Worm (Caenorhabditis elegans) whole organism, L2 larva: ENCODE results near the gene ugtp-1.

Experiments used
- C34F6.9 ChIP-seq: fragments of 150-350 bp; optimal IDR thresholded peaks from 2 replicates; lab custom pipeline; 2014; ENCODE audit warnings: missing biosample characterization, missing genetic modification characterization
- F13H6.1 ChIP-seq: sonication (generic microtip); optimal IDR thresholded peaks from 2 replicates; lab custom pipeline; 2016; ENCODE audit warnings: missing genetic modification characterization, missing compliant biosample characterization
- Y55F3AM.14 ChIP-seq: fragments of 200-800 bp; sonication (Bioruptor generic); optimal IDR thresholded peaks from 2 replicates; lab custom pipeline; 2018; ENCODE audit warnings: mild to moderate bottlenecking, missing genetic modification characterization, missing compliant biosample characterization
- ZK546.5 ChIP-seq: sonication (generic microtip); optimal IDR thresholded peaks from 2 replicates; lab custom pipeline; 2017; ENCODE audit warnings: missing biosample characterization, missing genetic modification characterization
- alr-1 ChIP-seq: fragments of 150-350 bp; optimal IDR thresholded peaks from 2 replicates; lab custom pipeline; 2014; ENCODE audit warnings: missing biosample characterization, missing genetic modification characterization
- aly-2 ChIP-seq: fragments of 150-350 bp; optimal IDR thresholded peaks from 2 replicates; lab custom pipeline; 2014; ENCODE audit warnings: missing biosample characterization, missing genetic modification characterization
- ama-1 ChIP-seq: fragments of 150-350 bp; optimal IDR thresholded peaks from 2 replicates; lab custom pipeline; 2018; ENCODE audit warnings: inconsistent platforms
- blmp-1 ChIP-seq: sonication (generic microtip); optimal IDR thresholded peaks from 2 replicates; lab custom pipeline; 2017; ENCODE audit warnings: missing genetic modification characterization, mild to moderate bottlenecking, missing compliant biosample characterization, antibody characterized with exemption, moderate library complexity; ENCODE audit not compliant: insufficient read depth
- ceh-16 ChIP-seq: fragments of 150-350 bp; optimal IDR thresholded peaks from 2 replicates; lab custom pipeline; 2014; ENCODE audit warnings: missing biosample characterization, missing genetic modification characterization
- ceh-82 ChIP-seq: fragments of 150-350 bp; optimal IDR thresholded peaks from 2 replicates; lab custom pipeline; 2014; ENCODE audit warnings: missing biosample characterization, missing genetic modification characterization
- crh-2 ChIP-seq: sonication (generic microtip); optimal IDR thresholded peaks from 2 replicates; lab custom pipeline; 2017; ENCODE audit warnings: missing biosample characterization, missing genetic modification characterization
- dmd-4 ChIP-seq: sonication (generic microtip); optimal IDR thresholded peaks from 2 replicates; lab custom pipeline; 2017; ENCODE audit warnings: missing biosample characterization, missing genetic modification characterization
- egl-27 ChIP-seq: sonication (generic microtip); optimal IDR thresholded peaks from 3 replicates; lab custom pipeline; 2017; ENCODE audit warnings: missing biosample characterization, missing genetic modification reagents, missing genetic modification characterization
- elt-1 ChIP-seq: fragments of 150-350 bp; optimal IDR thresholded peaks from 2 replicates; lab custom pipeline; 2014; ENCODE audit warnings: missing biosample characterization, missing genetic modification characterization
- elt-3 ChIP-seq: sonication (generic microtip); optimal IDR thresholded peaks from 2 replicates; lab custom pipeline; 2017; ENCODE audit warnings: missing biosample characterization, missing genetic modification characterization
- fos-1 ChIP-seq: fragments of 150-350 bp; optimal IDR thresholded peaks from 2 replicates; lab custom pipeline; 2014; ENCODE audit warnings: missing biosample characterization, missing genetic modification characterization
- gmeb-1 ChIP-seq: fragments of 150-350 bp; optimal IDR thresholded peaks from 2 replicates; lab custom pipeline; 2014; ENCODE audit warnings: missing biosample characterization, missing genetic modification characterization
- lin-11 ChIP-seq: fragments of 150-350 bp; sonication (generic microtip); optimal IDR thresholded peaks from 2 replicates; lab custom pipeline; 2014; ENCODE audit warnings: missing biosample characterization, missing genetic modification characterization, inconsistent platforms, mixed read lengths
- lin-13 ChIP-seq: fragments of 150-350 bp; optimal IDR thresholded peaks from 2 replicates; lab custom pipeline; 2014; ENCODE audit warnings: missing biosample characterization, missing genetic modification reagents, missing genetic modification characterization
- lsy-2 ChIP-seq, 2 experiments: fragments of 150-350 bp in 1 of 2; sonication (generic microtip) in 1 of 2; optimal IDR thresholded peaks; 2 replicates each; lab custom pipeline; 2014 to 2017; ENCODE audit warnings: missing biosample characterization in 2 of 2, missing genetic modification characterization in 2 of 2
- mab-5 ChIP-seq: fragments of 150-350 bp; optimal IDR thresholded peaks from 2 replicates; lab custom pipeline; 2014; ENCODE audit warnings: missing biosample characterization, missing genetic modification characterization
- mdl-1 ChIP-seq, 2 experiments: fragments of 150-350 bp in 1 of 2; sonication (generic microtip) in 1 of 2; optimal IDR thresholded peaks; 2 replicates each; lab custom pipeline; 2017; ENCODE audit warnings: missing biosample characterization in 2 of 2, missing genetic modification characterization in 2 of 2
- nhr-10 ChIP-seq: sonication (generic microtip); optimal IDR thresholded peaks from 2 replicates; lab custom pipeline; 2017; ENCODE audit warnings: missing biosample characterization, missing genetic modification characterization
- nhr-11 ChIP-seq: fragments of 150-350 bp; optimal IDR thresholded peaks from 2 replicates; lab custom pipeline; 2014; ENCODE audit warnings: missing biosample characterization, missing genetic modification characterization
- nhr-12 ChIP-seq: fragments of 150-350 bp; optimal IDR thresholded peaks from 2 replicates; lab custom pipeline; 2014; ENCODE audit warnings: missing biosample characterization, missing genetic modification characterization
- nhr-129 ChIP-seq: fragments of 150-350 bp; optimal IDR thresholded peaks from 2 replicates; lab custom pipeline; 2014; ENCODE audit warnings: missing biosample characterization, missing genetic modification characterization
- nhr-21 ChIP-seq: fragments of 150-350 bp; optimal IDR thresholded peaks from 2 replicates; lab custom pipeline; 2014; ENCODE audit warnings: missing biosample characterization, missing genetic modification characterization
- nhr-237 ChIP-seq: fragments of 150-350 bp; optimal IDR thresholded peaks from 2 replicates; lab custom pipeline; 2014; ENCODE audit warnings: missing biosample characterization, missing genetic modification characterization
- nhr-25 ChIP-seq: fragments of 150-350 bp; sonication (generic microtip); optimal IDR thresholded peaks from 3 replicates; lab custom pipeline; 2014; ENCODE audit warnings: missing biosample characterization, missing genetic modification characterization
- nhr-6 ChIP-seq: fragments of 150-350 bp; optimal IDR thresholded peaks from 2 replicates; lab custom pipeline; 2014; ENCODE audit warnings: missing biosample characterization, missing genetic modification characterization
- nhr-77 ChIP-seq: fragments of 150-350 bp; optimal IDR thresholded peaks from 2 replicates; lab custom pipeline; 2014; ENCODE audit warnings: missing biosample characterization, missing genetic modification characterization
- skn-1 ChIP-seq: sonication (generic microtip); optimal IDR thresholded peaks from 2 replicates; lab custom pipeline; 2017; ENCODE audit warnings: missing biosample characterization, missing genetic modification characterization
- sma-3 ChIP-seq: sonication (generic microtip); optimal IDR thresholded peaks from 2 replicates; lab custom pipeline; 2016; ENCODE audit warnings: missing genetic modification reagents, missing genetic modification characterization, missing compliant biosample characterization
- sma-9 ChIP-seq, 2 experiments: fragments of 150-350 bp in 1 of 2; sonication (generic microtip) in 1 of 2; optimal IDR thresholded peaks; 2 replicates each; lab custom pipeline; 2014 to 2016; ENCODE audit warnings: missing genetic modification characterization in 2 of 2, mild to moderate bottlenecking in 1 of 2, missing biosample characterization in 1 of 2, missing compliant biosample characterization in 1 of 2, missing genetic modification reagents in 1 of 2, moderate library complexity in 1 of 2
- snpc-4 ChIP-seq: fragments of 150-350 bp; optimal IDR thresholded peaks from 2 replicates; lab custom pipeline; 2014; ENCODE audit warnings: missing biosample characterization, missing genetic modification characterization
- unc-39 ChIP-seq: fragments of 150-350 bp; optimal IDR thresholded peaks from 2 replicates; lab custom pipeline; 2014; ENCODE audit warnings: missing biosample characterization, missing genetic modification characterization
- unc-55 ChIP-seq: fragments of 150-350 bp; sonication (generic microtip); optimal IDR thresholded peaks from 3 replicates; lab custom pipeline; 2014; ENCODE audit warnings: missing biosample characterization, missing genetic modification reagents, missing genetic modification characterization
- unc-62 ChIP-seq: fragments of 150-350 bp; optimal IDR thresholded peaks from 2 replicates; lab custom pipeline; 2014; ENCODE audit warnings: missing biosample characterization, missing genetic modification reagents, missing genetic modification characterization
- zag-1 ChIP-seq: fragments of 150-350 bp; optimal IDR thresholded peaks from 2 replicates; lab custom pipeline; 2014; ENCODE audit warnings: missing biosample characterization, missing genetic modification characterization
- ztf-1 ChIP-seq: fragments of 200-800 bp; sonication (Bioruptor generic); conservative IDR thresholded peaks from 2 replicates; pipeline ENCODE4 v1.3.6; 2022; ENCODE audit warnings: missing genetic modification characterization, missing compliant biosample characterization
- ztf-11 ChIP-seq: sonication (generic microtip); optimal IDR thresholded peaks from 2 replicates; lab custom pipeline; 2017; ENCODE audit warnings: missing biosample characterization, missing genetic modification characterization
- ztf-4 ChIP-seq: fragments of 150-350 bp; optimal IDR thresholded peaks from 2 replicates; lab custom pipeline; 2014; ENCODE audit warnings: missing biosample characterization, missing genetic modification characterization

The ugtp-1 gene

DNA sequence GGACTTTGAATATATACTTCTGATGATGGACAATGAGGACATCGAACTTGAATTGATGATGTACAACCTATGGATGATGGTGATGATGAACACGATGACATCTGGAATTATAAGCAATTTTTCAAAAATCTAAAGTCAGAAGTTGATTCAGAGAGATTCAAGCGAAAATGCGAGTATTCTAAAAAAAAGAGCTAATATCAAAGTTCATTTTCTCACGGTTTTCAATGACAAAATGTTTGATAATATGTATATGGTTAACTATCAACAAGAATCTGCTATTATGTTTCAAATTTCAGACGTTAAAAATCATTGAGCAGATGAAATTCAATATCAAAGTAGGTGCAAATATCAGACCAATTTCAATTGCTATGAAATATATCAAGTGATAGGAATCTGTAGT, 29.4 kb upstream of the ugtp-1 start, which contains the start of gene K02D10.4:
TSS of gene K02D10.4 (minus strand) at position 101 of the 400 bp plus-strand sequence.
- TF ChIP-seq ZK546.5 (tag; lab: Kevin White, UChicago) (no peak), alr-1 (tag; lab: Kevin White, UChicago) (no peak), mdl-1 (tag; optimal IDR thresholded peaks at IDR 0.05; lab: Kevin White, UChicago) (no peak), fos-1 (tag; lab: Kevin White, UChicago) (no peak), sma-9 (GFP tag; optimal IDR thresholded peaks at IDR 0.05; lab: Kevin White, UChicago) (no peak), sma-9 (tag; optimal IDR thresholded peaks at IDR 0.05; lab: Kevin White, UChicago) (no peak), nhr-10 (tag; lab: Kevin White, UChicago) (no peak), aly-2 (tag; lab: Kevin White, UChicago) (no peak), unc-62 (GFP tag; lab: Kevin White, UChicago) (no peak), ztf-11 (tag; lab: Kevin White, UChicago) (no peak), nhr-6 (tag; lab: Kevin White, UChicago) (no peak), nhr-25 (no peak), C34F6.9 (tag; lab: Kevin White, UChicago) (no peak), mab-5 (tag; lab: Kevin White, UChicago) (no peak), skn-1 (tag; lab: Kevin White, UChicago) (no peak), nhr-12 (tag; lab: Kevin White, UChicago) (no peak), nhr-237 (tag; lab: Kevin White, UChicago) (no peak), F13H6.1 (tag; lab: Kevin White, UChicago) (no peak), elt-1 (tag; lab: Kevin White, UChicago) (no peak), gmeb-1 (tag; lab: Kevin White, UChicago) (no peak), zag-1 (no peak)

DNA sequence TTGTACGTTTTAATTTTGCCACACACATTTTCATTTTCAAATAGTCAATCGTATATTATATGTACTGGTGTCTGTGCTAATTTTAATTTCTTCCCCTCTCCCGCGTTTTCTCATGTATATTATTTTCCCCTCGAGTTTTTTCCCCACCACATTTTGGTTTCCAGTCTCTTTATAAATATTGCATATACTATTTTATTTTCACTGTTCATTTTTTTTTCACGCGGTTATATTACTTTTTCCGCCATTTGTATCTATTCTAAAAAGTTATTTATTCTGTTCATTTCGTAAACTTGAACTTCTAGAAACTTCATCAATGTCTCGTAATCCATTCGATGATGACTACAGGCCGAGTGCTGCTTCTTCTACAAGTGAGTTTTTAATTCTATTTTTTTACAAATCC, 25.4 kb upstream of the ugtp-1 start, which contains the start of gene snap-29:
TSS of gene snap-29 (plus strand) at position 301 of the 400 bp plus-strand sequence.
- TF ChIP-seq Y55F3AM.14 (GFP tag; lab: Kevin White, UChicago), result no peak
- no peak for TF ChIP-seq gmeb-1 (tag; lab: Kevin White, UChicago)
- no peak for TF ChIP-seq fos-1 (tag; lab: Kevin White, UChicago)
- TF ChIP-seq lin-11, result no peak
- TF ChIP-seq lsy-2 (tag; optimal IDR thresholded peaks at IDR 0.05; lab: Kevin White, UChicago), result no peak
- TF ChIP-seq elt-3 (tag; lab: Kevin White, UChicago), result no peak
- TF ChIP-seq dmd-4, result no peak
- no peak for TF ChIP-seq nhr-237 (tag; lab: Kevin White, UChicago)
- TF ChIP-seq alr-1 (tag; lab: Kevin White, UChicago), result no peak
- no peak for TF ChIP-seq ztf-11 (tag; lab: Kevin White, UChicago)
- no peak for TF ChIP-seq sma-3 (GFP tag; lab: Kevin White, UChicago)
- TF ChIP-seq nhr-25, result no peak
- no peak for TF ChIP-seq nhr-12 (tag; lab: Kevin White, UChicago)

ce11 chrIII:8773375-8773774, 22.9 kb upstream of the ugtp-1 start:
- TF ChIP-seq nhr-77 (tag; lab: Kevin White, UChicago) (no peak), C34F6.9 (tag; lab: Kevin White, UChicago) (no peak), fos-1 (tag; lab: Kevin White, UChicago) (no peak), ceh-82 (no peak), nhr-25 (no peak), nhr-10 (tag; lab: Kevin White, UChicago) (no peak), zag-1 (no peak), ztf-4 (no peak), gmeb-1 (tag; lab: Kevin White, UChicago) (no peak), ztf-11 (tag; lab: Kevin White, UChicago) (no peak), skn-1 (tag; lab: Kevin White, UChicago) (no peak), nhr-237 (tag; lab: Kevin White, UChicago) (no peak), ama-1 (no peak), lin-13 (no peak), nhr-6 (tag; lab: Kevin White, UChicago) (no peak), nhr-21 (no peak), elt-3 (tag; lab: Kevin White, UChicago) (no peak), nhr-11 (tag; lab: Kevin White, UChicago) (no peak), mdl-1 (tag; optimal IDR thresholded peaks at IDR 0.05; lab: Kevin White, UChicago) (no peak), ztf-1 (GFP tag; lab: Robert Waterston, UW) (no peak)

DNA sequence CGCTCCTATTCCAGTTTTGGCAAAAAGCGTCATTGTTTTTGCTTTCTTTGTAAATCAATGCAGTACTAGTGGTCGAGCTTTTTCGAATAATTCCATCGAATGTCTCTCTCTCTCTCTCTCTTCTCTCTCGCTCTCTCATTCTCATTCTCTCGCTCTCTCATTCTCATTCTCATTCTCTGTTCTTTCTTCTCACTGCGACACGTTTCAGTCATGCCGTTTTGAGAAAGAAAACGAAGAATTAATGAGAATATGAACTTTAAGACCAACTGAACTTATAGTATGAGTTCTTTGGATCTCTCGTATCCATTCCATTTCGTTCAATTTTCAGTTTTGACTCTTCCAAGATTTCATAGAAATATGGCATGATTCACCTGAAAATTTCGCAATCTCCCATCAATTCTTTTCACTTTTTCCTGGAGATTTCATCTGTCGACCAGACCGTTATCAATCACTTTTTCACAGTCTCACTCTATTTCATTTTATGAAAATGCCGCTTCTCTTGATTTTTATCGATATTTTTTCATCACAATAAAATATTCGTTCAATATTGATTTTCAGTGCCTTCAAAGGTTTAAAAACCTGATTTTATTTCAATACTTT, 22.0 kb upstream of the ugtp-1 start:
- TF ChIP-seq nhr-6 (tag; lab: Kevin White, UChicago) (no peak), egl-27 (tag; lab: Kevin White, UChicago) (no peak), mab-5 (tag; lab: Kevin White, UChicago) (no peak), zag-1 (no peak), lsy-2 (tag; optimal IDR thresholded peaks at IDR 0.05; lab: Kevin White, UChicago) (peak in 1 of 2 experiments; percentile 7), nhr-21 (peak; percentile 35), sma-9 (GFP tag; optimal IDR thresholded peaks at IDR 0.05; lab: Kevin White, UChicago) (peak; percentile 39), sma-9 (tag; optimal IDR thresholded peaks at IDR 0.05; lab: Kevin White, UChicago) (no peak), nhr-129 (tag; lab: Kevin White, UChicago) (peak; percentile 16), crh-2 (tag; lab: Kevin White, UChicago) (peak; percentile 61), blmp-1 (peak; percentile 56), nhr-11 (tag; lab: Kevin White, UChicago) (no peak), unc-39 (no peak), C34F6.9 (tag; lab: Kevin White, UChicago) (peak; percentile 29), lin-11 (no peak), snpc-4 (tag; lab: Kevin White, UChicago) (no peak), sma-3 (GFP tag; lab: Kevin White, UChicago) (no peak), mdl-1 (tag; optimal IDR thresholded peaks at IDR 0.05; lab: Kevin White, UChicago) (no peak), ZK546.5 (tag; lab: Kevin White, UChicago) (no peak), fos-1 (tag; lab: Kevin White, UChicago) (peak; percentile 50), unc-55 (GFP tag; lab: Kevin White, UChicago) (peak; percentile 1), ceh-16 (no peak)
- TF ChIP-seq, all 48 proteins: peak for 9
